Worm (Caenorhabditis elegans) whole organism, L3 larva: ENCODE data around the gene vep-2.

ENCODE experiments used
- ZK546.5 ChIP-seq: sonication (generic microtip); optimal IDR thresholded peaks from 2 replicates; lab custom pipeline; 2017; ENCODE audit warnings: missing biosample characterization, missing genetic modification characterization
- ama-1 ChIP-seq: fragments of 150-350 bp; optimal IDR thresholded peaks from 2 replicates; lab custom pipeline; 2018
- egl-27 ChIP-seq: sonication (generic microtip); optimal IDR thresholded peaks from 4 replicates; lab custom pipeline; 2017; ENCODE audit warnings: missing biosample characterization, missing genetic modification reagents, missing genetic modification characterization
- mdl-1 ChIP-seq: fragments of 150-350 bp; optimal IDR thresholded peaks from 2 replicates; lab custom pipeline; 2014; ENCODE audit warnings: missing biosample characterization, missing genetic modification characterization
- nhr-23 ChIP-seq: fragments of 150-350 bp; optimal IDR thresholded peaks from 2 replicates; lab custom pipeline; 2014; ENCODE audit warnings: missing biosample characterization, missing genetic modification reagents, missing genetic modification characterization
- nhr-237 ChIP-seq: fragments of 150-350 bp; optimal IDR thresholded peaks from 2 replicates; lab custom pipeline; 2014; ENCODE audit warnings: missing biosample characterization, missing genetic modification characterization
- nhr-28 ChIP-seq: fragments of 150-350 bp; optimal IDR thresholded peaks from 2 replicates; lab custom pipeline; 2014; ENCODE audit warnings: missing biosample characterization, missing genetic modification characterization
- nhr-76 ChIP-seq: fragments of 150-350 bp; sonication (generic microtip); optimal IDR thresholded peaks from 5 replicates; lab custom pipeline; 2014; ENCODE audit warnings: missing biosample characterization, missing genetic modification characterization
- pqm-1 ChIP-seq: fragments of 150-350 bp; optimal IDR thresholded peaks from 2 replicates; lab custom pipeline; 2017; ENCODE audit warnings: missing biosample characterization, missing genetic modification characterization, inconsistent platforms
- snpc-4 ChIP-seq: fragments of 150-350 bp; optimal IDR thresholded peaks from 2 replicates; lab custom pipeline; 2014; ENCODE audit warnings: missing biosample characterization, missing genetic modification characterization
- unc-62 ChIP-seq: fragments of 150-350 bp; sonication (generic microtip); optimal IDR thresholded peaks from 4 replicates; lab custom pipeline; 2014; ENCODE audit warnings: missing biosample characterization, missing genetic modification reagents, missing genetic modification characterization
- zag-1 ChIP-seq: fragments of 150-350 bp; optimal IDR thresholded peaks from 2 replicates; lab custom pipeline; 2014; ENCODE audit warnings: missing biosample characterization, missing genetic modification characterization
- ztf-11 ChIP-seq: fragments of 150-350 bp; optimal IDR thresholded peaks from 2 replicates; lab custom pipeline; 2014; ENCODE audit warnings: missing biosample characterization, missing genetic modification characterization

DNA sequence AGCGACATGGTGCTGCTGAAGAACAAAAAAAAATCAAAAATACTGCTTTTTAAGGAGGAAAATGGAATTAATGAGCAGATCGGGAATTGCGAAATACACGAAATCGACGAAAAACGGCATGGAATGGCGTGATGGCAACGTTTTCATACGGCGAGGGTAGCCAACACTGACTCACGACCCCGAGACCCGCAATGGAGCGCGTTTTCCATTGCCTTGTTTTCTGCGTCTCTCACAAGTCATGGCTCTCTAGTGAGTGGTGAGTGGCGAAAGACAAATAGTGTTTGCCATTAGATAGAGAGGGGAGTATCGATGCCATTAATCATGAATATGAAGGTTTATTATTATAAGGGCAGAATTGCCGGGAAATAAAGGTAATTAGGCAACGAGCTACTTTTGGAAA is 22.4 kb upstream of the vep-2 start, which contains the start of gene C18B2.4:
- TF ChIP-seq nhr-23 (tag; lab: Kevin White, UChicago): no peak
- no peak for TF ChIP-seq zag-1 (tag; lab: Kevin White, UChicago)
- peak; percentile 21 for TF ChIP-seq ama-1 (lab: Kevin White, UChicago)
- peak; percentile 24 for TF ChIP-seq egl-27 (tag; lab: Kevin White, UChicago)
- no peak for TF ChIP-seq nhr-76 (tag; lab: Kevin White, UChicago)
- no peak for TF ChIP-seq nhr-237 (tag; lab: Kevin White, UChicago)
- peak; percentile 74 for TF ChIP-seq pqm-1 (tag; lab: Kevin White, UChicago)
- peak; percentile 35 for TF ChIP-seq snpc-4
- no peak for TF ChIP-seq mdl-1 (tag; lab: Kevin White, UChicago)
- no peak for TF ChIP-seq ztf-11
- no peak for TF ChIP-seq nhr-28 (tag; lab: Kevin White, UChicago)
- TF ChIP-seq ZK546.5 (tag; lab: Kevin White, UChicago): no peak
- TF ChIP-seq unc-62: no peak
